Worm (Caenorhabditis elegans) whole organism, late embryonic: Measurements from ENCODE around the gene C16C8.20.
"Not testable (repeated sequence)": the region's sequence is repeated elsewhere in the genome, so short reads cannot be mapped to it uniquely, and the experiment has no call there.

ENCODE experiments used
- C38D4.7 ChIP-seq: fragments of 200-800 bp; sonication (Bioruptor generic); optimal IDR thresholded peaks from 2 replicates; lab custom pipeline; 2018; ENCODE audit warnings: mild to moderate bottlenecking, missing genetic modification characterization, moderate library complexity, missing compliant biosample characterization
- K02D7.2 ChIP-seq: sonication (generic microtip); optimal IDR thresholded peaks from 2 replicates; lab custom pipeline; 2017; ENCODE audit warnings: mild to moderate bottlenecking, missing genetic modification characterization, missing compliant biosample characterization
- K09A11.1 ChIP-seq: sonication (generic microtip); optimal IDR thresholded peaks from 2 replicates; lab custom pipeline; 2017; ENCODE audit warnings: antibody characterized with exemption, mild to moderate bottlenecking, missing genetic modification characterization, missing compliant biosample characterization; ENCODE audit not compliant: insufficient read depth
- T23F11.4 ChIP-seq: fragments of 200-800 bp; sonication (Bioruptor generic); optimal IDR thresholded peaks from 2 replicates; lab custom pipeline; 2018; ENCODE audit warnings: mild to moderate bottlenecking, missing genetic modification characterization, missing compliant biosample characterization
- Y22D7AL.16 ChIP-seq: sonication (generic microtip); optimal IDR thresholded peaks from 2 replicates; lab custom pipeline; 2016; ENCODE audit warnings: missing genetic modification characterization, missing compliant biosample characterization
- ahr-1 ChIP-seq: sonication (generic microtip); optimal IDR thresholded peaks from 2 replicates; lab custom pipeline; 2016; ENCODE audit warnings: missing genetic modification characterization, missing compliant biosample characterization
- ama-1 ChIP-seq: fragments of 150-350 bp; optimal IDR thresholded peaks from 2 replicates; lab custom pipeline; 2014
- ceh-14 ChIP-seq: sonication (generic microtip); optimal IDR thresholded peaks from 2 replicates; lab custom pipeline; 2016; ENCODE audit warnings: missing genotype, missing genetic modification characterization, missing compliant biosample characterization
- ceh-2 ChIP-seq: sonication (generic microtip); optimal IDR thresholded peaks from 2 replicates; lab custom pipeline; 2016; ENCODE audit warnings: missing genotype, missing genetic modification characterization, missing compliant biosample characterization
- ceh-22 ChIP-seq: sonication (generic microtip); optimal IDR thresholded peaks from 2 replicates; lab custom pipeline; 2017; ENCODE audit warnings: missing biosample characterization, missing genetic modification characterization
- ceh-30 ChIP-seq: fragments of 150-350 bp; optimal IDR thresholded peaks from 2 replicates; lab custom pipeline; 2014; ENCODE audit warnings: missing biosample characterization, missing genetic modification characterization
- ceh-31 ChIP-seq: sonication (generic microtip); optimal IDR thresholded peaks from 2 replicates; lab custom pipeline; 2016; ENCODE audit warnings: missing genetic modification characterization, missing compliant biosample characterization
- ceh-9 ChIP-seq: sonication (generic microtip); optimal IDR thresholded peaks from 2 replicates; lab custom pipeline; 2016; ENCODE audit warnings: mild to moderate bottlenecking, missing genetic modification characterization, inconsistent platforms, missing compliant biosample characterization
- dve-1 ChIP-seq: sonication (generic microtip); optimal IDR thresholded peaks from 2 replicates; lab custom pipeline; 2017; ENCODE audit warnings: antibody characterized with exemption, mild to moderate bottlenecking, missing genetic modification characterization, missing compliant biosample characterization
- elt-4 ChIP-seq: sonication (generic microtip); optimal IDR thresholded peaks from 2 replicates; lab custom pipeline; 2016; ENCODE audit warnings: missing genetic modification characterization, missing compliant biosample characterization
- fkh-10 ChIP-seq: fragments of 150-350 bp; optimal IDR thresholded peaks from 2 replicates; lab custom pipeline; 2014; ENCODE audit warnings: missing biosample characterization, missing genetic modification reagents, missing genetic modification characterization
- gmeb-2 ChIP-seq: sonication (generic microtip); optimal IDR thresholded peaks from 2 replicates; lab custom pipeline; 2016; ENCODE audit warnings: missing genetic modification characterization, inconsistent platforms, missing compliant biosample characterization
- hlh-13 ChIP-seq: fragments of 200-800 bp; sonication (Bioruptor generic); optimal IDR thresholded peaks from 2 replicates; lab custom pipeline; 2018; ENCODE audit warnings: mild to moderate bottlenecking, missing genetic modification characterization, missing compliant biosample characterization
- hlh-15 ChIP-seq: sonication (generic microtip); optimal IDR thresholded peaks from 2 replicates; lab custom pipeline; 2016; ENCODE audit warnings: missing genetic modification characterization, missing compliant biosample characterization
- hlh-8 ChIP-seq: sonication (generic microtip); optimal IDR thresholded peaks from 2 replicates; lab custom pipeline; 2016; ENCODE audit warnings: missing genotype, missing genetic modification characterization, missing compliant biosample characterization
- nfya-1 ChIP-seq: sonication (generic microtip); optimal IDR thresholded peaks from 2 replicates; lab custom pipeline; 2017; ENCODE audit warnings: missing genetic modification characterization, mild to moderate bottlenecking, missing compliant biosample characterization, antibody characterized with exemption, moderate library complexity
- nhr-11 ChIP-seq: fragments of 150-350 bp; optimal IDR thresholded peaks from 2 replicates; lab custom pipeline; 2014; ENCODE audit warnings: missing biosample characterization, missing genetic modification characterization
- nhr-232 ChIP-seq: sonication (generic microtip); optimal IDR thresholded peaks from 2 replicates; lab custom pipeline; 2016; ENCODE audit warnings: missing genetic modification characterization, missing compliant biosample characterization
- odd-2 ChIP-seq: sonication (generic microtip); optimal IDR thresholded peaks from 2 replicates; lab custom pipeline; 2017; ENCODE audit warnings: antibody characterized with exemption, mild to moderate bottlenecking, missing genetic modification characterization, missing compliant biosample characterization
- pag-3 ChIP-seq: sonication (generic microtip); optimal IDR thresholded peaks from 2 replicates; lab custom pipeline; 2016; ENCODE audit warnings: missing compliant biosample characterization, missing genetic modification characterization, borderline replicate concordance
- pax-1 ChIP-seq: fragments of 150-350 bp; optimal IDR thresholded peaks from 2 replicates; lab custom pipeline; 2014; ENCODE audit warnings: missing biosample characterization, missing genetic modification characterization
- pha-4 ChIP-seq: fragments of 150-350 bp; optimal IDR thresholded peaks from 2 replicates; lab custom pipeline; 2018; ENCODE audit warnings: missing biosample characterization, missing genetic modification reagents, missing genetic modification characterization
- pqm-1 ChIP-seq: sonication (generic microtip); optimal IDR thresholded peaks from 2 replicates; lab custom pipeline; 2016; ENCODE audit warnings: missing genetic modification characterization, missing compliant biosample characterization
- sdc-2 ChIP-seq: sonication (generic microtip); optimal IDR thresholded peaks from 2 replicates; lab custom pipeline; 2016; ENCODE audit warnings: missing genotype, missing genetic modification characterization, missing compliant biosample characterization
- sox-2 ChIP-seq: fragments of 200-800 bp; sonication (Bioruptor generic); IDR thresholded peaks from 2 replicates; pipeline ENCODE4 v1.3.6; 2022; ENCODE audit warnings: missing genetic modification reagents, missing genetic modification characterization, missing compliant biosample characterization
- sox-4 ChIP-seq: sonication (generic microtip); optimal IDR thresholded peaks from 2 replicates; lab custom pipeline; 2017; ENCODE audit warnings: mild to moderate bottlenecking, missing genetic modification characterization, inconsistent platforms, missing compliant biosample characterization
- tbx-7 ChIP-seq: sonication (generic microtip); optimal IDR thresholded peaks from 2 replicates; lab custom pipeline; 2016; ENCODE audit warnings: missing genotype, missing genetic modification characterization, missing compliant biosample characterization
- ttx-3 ChIP-seq: sonication (generic microtip); optimal IDR thresholded peaks from 2 replicates; lab custom pipeline; 2016; ENCODE audit warnings: missing genetic modification reagents, missing genetic modification characterization, missing compliant biosample characterization
- unc-42 ChIP-seq: sonication (generic microtip); optimal IDR thresholded peaks from 2 replicates; lab custom pipeline; 2016; ENCODE audit warnings: missing genotype, missing genetic modification characterization, missing compliant biosample characterization
- unc-86 ChIP-seq: sonication (generic microtip); optimal IDR thresholded peaks from 2 replicates; lab custom pipeline; 2016; ENCODE audit warnings: missing genetic modification characterization, missing compliant biosample characterization

The C16C8.20 gene

DNA sequence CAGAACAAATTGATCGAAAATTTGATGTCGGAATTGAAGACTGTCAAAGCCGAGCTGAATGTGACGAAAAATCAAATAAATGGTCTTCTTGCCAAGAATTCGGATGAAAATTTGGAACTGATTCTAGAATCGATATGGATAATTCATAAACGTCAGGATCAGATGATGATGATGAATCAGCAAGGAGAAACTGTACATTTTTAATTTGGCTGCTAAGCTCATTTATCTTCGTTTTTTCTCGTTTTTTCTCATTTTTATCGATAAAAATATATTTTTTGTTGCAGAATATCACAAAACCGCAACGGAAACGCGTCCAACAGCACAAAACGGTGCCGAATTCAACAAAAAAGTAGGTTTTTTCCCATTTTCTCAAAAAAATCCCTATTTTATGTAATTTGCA is 2.8 kb downstream of the C16C8.20 start, which contains the start of gene C16C8.14:
Gene C16C8.14 (plus strand): TSS at position 301 of the 400 bp plus-strand sequence.
- not testable (repeated sequence) for TF ChIP-seq pag-3 (tag; lab: Kevin White, UChicago); ama-1 (lab: Kevin White, UChicago); tbx-7 (tag; lab: Kevin White, UChicago)

DNA sequence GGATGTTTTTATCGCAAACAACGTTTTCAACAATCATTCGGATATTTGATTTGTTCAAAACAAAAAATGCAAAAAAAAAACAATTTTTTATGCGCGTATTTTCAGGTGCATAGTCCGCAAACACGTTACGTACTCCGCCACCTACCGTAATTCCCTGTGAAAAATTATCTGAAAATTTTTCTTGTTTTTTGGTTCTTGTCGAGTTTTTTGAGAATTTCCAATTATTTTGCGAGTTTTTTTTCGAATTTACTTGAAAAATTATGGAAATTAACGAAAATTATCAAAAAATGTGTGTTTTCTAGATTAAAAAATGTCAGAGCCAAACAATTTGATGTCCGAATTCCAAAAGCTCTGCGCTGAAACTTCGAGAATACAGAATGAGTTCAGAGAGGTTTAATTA is 5.7 kb downstream of the C16C8.20 start, which contains the start of gene C16C8.12:
Gene C16C8.12 (plus strand): TSS at position 301 of the 400 bp plus-strand sequence.
- TF ChIP-seq hlh-8 (tag; lab: Kevin White, UChicago), result no peak
- no peak for TF ChIP-seq unc-42 (tag; lab: Kevin White, UChicago)
- no peak for TF ChIP-seq Y22D7AL.16
- TF ChIP-seq ahr-1, result no peak
- TF ChIP-seq ceh-22, result no peak
- no peak for TF ChIP-seq elt-4 (tag; lab: Kevin White, UChicago)
- no peak for TF ChIP-seq ceh-2 (tag; lab: Kevin White, UChicago)
- TF ChIP-seq nhr-232, result no peak
- TF ChIP-seq odd-2 (tag; lab: Kevin White, UChicago), result no peak

- no peak for TF ChIP-seq T23F11.4 (GFP tag; lab: Kevin White, UChicago)
- no peak for TF ChIP-seq ceh-30
- no peak for TF ChIP-seq ceh-14 (tag; lab: Kevin White, UChicago)
- TF ChIP-seq elt-4 (tag; lab: Kevin White, UChicago), result no peak
- TF ChIP-seq hlh-13 (GFP tag; lab: Kevin White, UChicago), result no peak
- TF ChIP-seq pha-4 (tag; lab: Kevin White, UChicago), result no peak
- TF ChIP-seq ceh-9 (tag; lab: Kevin White, UChicago), result no peak
- TF ChIP-seq K02D7.2, result no peak
- no peak for TF ChIP-seq unc-42 (tag; lab: Kevin White, UChicago)
- TF ChIP-seq ama-1 (lab: Kevin White, UChicago), result no peak
- no peak for TF ChIP-seq ceh-31
- no peak for TF ChIP-seq pax-1 (tag; lab: Kevin White, UChicago)
- TF ChIP-seq nhr-11 (tag; lab: Kevin White, UChicago), result no peak
- no peak for TF ChIP-seq K09A11.1 (tag; lab: Kevin White, UChicago)
- TF ChIP-seq hlh-8 (tag; lab: Kevin White, UChicago), result no peak
- TF ChIP-seq, all 69 proteins: peak for 0
Measured at ce11 chrII:3453521-3453920, 6.8 kb downstream of the C16C8.20 start, which contains the start of gene C16C8.11. Gene C16C8.11 (plus strand): TSS chrII:3453708.

- TF ChIP-seq gmeb-2 (tag; lab: Kevin White, UChicago), result no peak
- no peak for TF ChIP-seq hlh-15 (tag; lab: Kevin White, UChicago)
- TF ChIP-seq fkh-10 (GFP tag; lab: Kevin White, UChicago), result no peak
- no peak for TF ChIP-seq sox-2 (GFP tag; lab: Robert Waterston, UW)
- no peak for TF ChIP-seq sdc-2 (tag; lab: Kevin White, UChicago)
- TF ChIP-seq C38D4.7 (GFP tag; lab: Kevin White, UChicago), result no peak
- TF ChIP-seq ttx-3 (tag; lab: Kevin White, UChicago), result no peak
Measured at ce11 chrII:3458209-3458608, 11.5 kb downstream of the C16C8.20 start, which contains the start of the genes C16C8.26 and C16C8.19. Gene C16C8.26 (minus strand): TSS chrII:3458309. Gene C16C8.19 (plus strand): TSS chrII:3458487.

DNA sequence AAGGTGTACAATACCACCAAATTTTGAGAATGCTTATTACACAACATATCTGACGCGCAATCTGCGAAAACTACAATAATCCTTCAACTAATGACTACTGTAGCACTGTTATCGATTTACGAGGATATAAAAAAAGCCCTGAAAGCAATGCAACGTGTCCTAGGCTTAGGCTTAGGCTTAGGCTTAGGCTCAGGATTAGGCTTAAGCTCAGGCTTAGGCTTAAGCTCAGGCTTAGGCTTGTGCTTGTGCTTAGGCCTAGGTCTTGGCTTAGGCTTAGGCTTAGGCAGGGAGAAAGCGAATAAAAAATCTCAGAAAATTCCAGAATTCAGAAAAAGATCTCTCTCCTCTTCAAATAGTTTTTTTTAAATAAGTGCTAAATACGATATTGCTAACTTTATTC is 12.5 kb downstream of the C16C8.20 start:
- TF ChIP-seq hlh-13 (GFP tag; lab: Kevin White, UChicago), result no peak
- TF ChIP-seq dve-1 (tag; lab: Kevin White, UChicago), result peak; percentile 79

- no peak for TF ChIP-seq sox-4 (tag; lab: Kevin White, UChicago)
- TF ChIP-seq pqm-1 (tag; lab: Kevin White, UChicago), result no peak
- no peak for TF ChIP-seq K02D7.2
- TF ChIP-seq nfya-1, result no peak
- TF ChIP-seq unc-86 (tag; lab: Kevin White, UChicago), result no peak
Measured at ce11 chrII:3460048-3460447, 13.3 kb downstream of the C16C8.20 start, which contains the start of gene C16C8.7. Gene C16C8.7 (minus strand): TSS chrII:3460148.
